Fruit fly (Drosophila melanogaster) whole organism: Measurements from ENCODE around the gene CG3434.

Experiments used
- CG8478 ChIP-seq: fragments of >200 bp; optimal IDR thresholded peaks from 2 replicates; lab custom pipeline; 2018; ENCODE audit warnings: inconsistent platforms
- Dll ChIP-seq: fragments of >200 bp; optimal IDR thresholded peaks from 2 replicates; lab custom pipeline; 2017
- EcR ChIP-seq, 2 experiments: fragments of >200 bp; optimal IDR thresholded peaks; 2 replicates each; lab custom pipeline; 2017; ENCODE audit warnings: missing biosample characterization in 2 of 2, missing genetic modification characterization in 2 of 2, missing genetic modification reagents in 2 of 2
- pan ChIP-seq: fragments of >200 bp; optimal IDR thresholded peaks from 2 replicates; lab custom pipeline; 2017
- psq ChIP-seq: fragments of >200 bp; optimal IDR thresholded peaks from 2 replicates; lab custom pipeline; 2017
- usp ChIP-seq: fragments of >200 bp; optimal IDR thresholded peaks from 2 replicates; lab custom pipeline; 2017; ENCODE audit warnings: missing biosample characterization, missing genetic modification characterization, mixed read lengths

Gene CG3434

DNA sequence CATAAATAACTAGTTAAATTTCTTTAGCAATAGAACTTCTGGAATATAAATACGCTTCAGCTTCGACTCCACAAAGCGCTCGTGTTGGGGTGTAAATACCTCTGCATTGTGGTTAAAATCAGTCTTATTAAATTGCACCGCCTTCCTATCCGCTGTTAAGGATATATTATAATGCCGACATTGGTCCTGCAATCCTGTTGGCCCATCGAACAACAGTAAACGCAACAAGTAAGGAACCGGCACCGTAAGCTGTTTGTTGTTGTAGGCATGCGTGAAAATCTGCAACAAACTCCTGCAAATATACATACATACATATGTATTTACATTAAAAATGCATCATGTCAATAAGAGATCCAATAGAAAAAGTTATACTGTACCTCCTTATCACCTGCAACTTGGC is 4.2 kb downstream of the CG3434 start:
- TF ChIP-seq EcR (GFP tag; optimal IDR thresholded peaks at IDR 0.05; lab: Kevin White, UChicago) (no peak), psq (lab: Kevin White, UChicago) (no peak), CG8478 (no peak), pan (lab: Kevin White, UChicago) (no peak), Dll (lab: Kevin White, UChicago) (no peak), usp (GFP tag; lab: Kevin White, UChicago) (no peak)

- TF ChIP-seq EcR (GFP tag; optimal IDR thresholded peaks at IDR 0.05; lab: Kevin White, UChicago): no peak
- TF ChIP-seq pan (lab: Kevin White, UChicago): no peak
- no peak for TF ChIP-seq CG8478
- TF ChIP-seq psq (lab: Kevin White, UChicago): no peak
- no peak for TF ChIP-seq usp (GFP tag; lab: Kevin White, UChicago)
- no peak for TF ChIP-seq Dll (lab: Kevin White, UChicago)
Measured at dm6 chr3L:9455819-9456388, 4.7 kb downstream of the CG3434 start, which contains the start of the genes phol and CG3552. phol (minus strand) TSS chr3L:9456281. CG3552 (plus strand) TSS chr3L:9456318.

- TF ChIP-seq psq (lab: Kevin White, UChicago) (no peak), EcR (GFP tag; optimal IDR thresholded peaks at IDR 0.05; lab: Kevin White, UChicago) (no peak), usp (GFP tag; lab: Kevin White, UChicago) (no peak), Dll (lab: Kevin White, UChicago) (no peak), pan (lab: Kevin White, UChicago) (no peak), CG8478 (no peak)
Measured at dm6 chr3L:9452422-9452821, 8.2 kb downstream of the CG3434 start.

DNA sequence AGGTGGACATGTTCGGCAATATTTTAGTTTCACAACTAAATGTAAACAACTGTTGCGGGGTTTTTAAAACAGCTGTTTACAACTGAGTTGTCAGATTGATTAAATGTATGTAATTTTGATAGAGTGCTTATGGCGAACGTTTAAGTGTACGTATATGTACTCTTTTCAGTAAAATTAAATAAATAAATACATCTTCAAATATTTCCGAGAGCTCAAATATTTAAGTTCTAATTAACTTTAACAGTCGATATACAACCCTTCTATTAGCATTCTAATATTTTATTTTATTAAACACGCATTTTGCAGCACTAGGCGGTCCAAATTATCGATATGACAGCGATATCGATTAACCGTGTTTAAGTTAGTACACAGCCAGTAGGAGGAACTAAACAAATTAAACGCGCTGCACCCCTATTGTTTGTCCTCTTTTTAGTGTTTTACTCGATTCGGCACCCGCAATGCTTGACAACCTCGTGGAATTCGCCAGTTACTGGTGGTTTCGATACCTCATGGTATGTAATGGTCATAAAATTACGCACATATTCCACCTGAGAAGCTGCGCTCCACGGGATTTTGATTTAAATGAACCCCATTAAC is 9.0 kb downstream of the CG3434 start, which contains the start of the genes CG3448 and ghi:
Gene CG3448 (minus strand): TSS at position 51 of the 597 bp plus-strand sequence.
Gene ghi (plus strand): TSS at position 355 of the 597 bp plus-strand sequence.
- no peak for TF ChIP-seq Dll (lab: Kevin White, UChicago)
- TF ChIP-seq EcR (GFP tag; optimal IDR thresholded peaks at IDR 0.05; lab: Kevin White, UChicago): no peak
- no peak for TF ChIP-seq pan (lab: Kevin White, UChicago)
- TF ChIP-seq usp (GFP tag; lab: Kevin White, UChicago): no peak
- TF ChIP-seq psq (lab: Kevin White, UChicago): no peak
- TF ChIP-seq CG8478: no peak

DNA sequence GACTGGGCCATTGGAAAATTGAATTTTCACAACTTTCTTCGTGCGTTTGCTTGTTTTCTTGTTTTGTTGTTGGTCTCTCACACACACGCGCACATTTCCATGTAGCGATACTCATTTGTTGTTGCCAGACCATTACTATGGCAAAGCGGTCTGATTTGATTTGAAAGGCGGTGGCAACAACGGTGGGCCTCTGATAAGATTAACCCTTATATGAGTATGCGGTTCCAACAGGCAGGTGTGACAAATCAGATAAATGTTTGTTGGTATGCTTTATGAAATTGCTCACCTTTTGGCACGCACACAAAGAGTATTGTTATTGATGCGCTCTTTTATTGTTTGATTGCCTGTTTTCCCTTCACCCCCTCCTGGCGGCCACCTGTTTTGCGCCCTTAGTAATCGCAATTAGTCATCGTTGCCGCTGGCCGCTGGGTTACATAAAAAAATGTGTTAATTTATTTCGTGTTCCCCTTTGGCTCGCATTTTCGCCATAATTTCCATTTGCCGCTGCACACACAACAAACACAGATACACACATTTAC is 13.3 kb downstream of the CG3434 start:
- TF ChIP-seq CG8478: no peak

dm6 chr3L:9446731-9447238 is 13.8 kb downstream of the CG3434 start, which contains the start of gene CG3529:
CG3529 (plus strand) TSS chr3L:9446864.
- TF ChIP-seq EcR (GFP tag; optimal IDR thresholded peaks at IDR 0.05; lab: Kevin White, UChicago) (no peak), psq (lab: Kevin White, UChicago) (no peak), CG8478 (no peak), pan (lab: Kevin White, UChicago) (no peak), usp (GFP tag; lab: Kevin White, UChicago) (no peak), Dll (lab: Kevin White, UChicago) (no peak)

dm6 chr3L:9442625-9443282 is 17.8 kb downstream of the CG3434 start, which contains the start of gene Srg3:
Srg3 (plus strand) TSS chr3L:9443232.
- TF ChIP-seq Dll (lab: Kevin White, UChicago) (no peak), EcR (GFP tag; optimal IDR thresholded peaks at IDR 0.05; lab: Kevin White, UChicago) (no peak), usp (GFP tag; lab: Kevin White, UChicago) (no peak), CG8478 (no peak), psq (lab: Kevin White, UChicago) (no peak), pan (lab: Kevin White, UChicago) (no peak)

- no peak for TF ChIP-seq psq (lab: Kevin White, UChicago)
- TF ChIP-seq EcR (GFP tag; optimal IDR thresholded peaks at IDR 0.05; lab: Kevin White, UChicago): no peak
- TF ChIP-seq CG8478: no peak
- no peak for TF ChIP-seq usp (GFP tag; lab: Kevin White, UChicago)
- TF ChIP-seq pan (lab: Kevin White, UChicago): no peak
- no peak for TF ChIP-seq Dll (lab: Kevin White, UChicago)
Measured at dm6 chr3L:9441907-9442479, 18.6 kb downstream of the CG3434 start, which contains the start of the genes Bet3 and Nf-YA. Bet3 (minus strand) TSS chr3L:9442267. Nf-YA (minus strand) TSS chr3L:9442267.

DNA sequence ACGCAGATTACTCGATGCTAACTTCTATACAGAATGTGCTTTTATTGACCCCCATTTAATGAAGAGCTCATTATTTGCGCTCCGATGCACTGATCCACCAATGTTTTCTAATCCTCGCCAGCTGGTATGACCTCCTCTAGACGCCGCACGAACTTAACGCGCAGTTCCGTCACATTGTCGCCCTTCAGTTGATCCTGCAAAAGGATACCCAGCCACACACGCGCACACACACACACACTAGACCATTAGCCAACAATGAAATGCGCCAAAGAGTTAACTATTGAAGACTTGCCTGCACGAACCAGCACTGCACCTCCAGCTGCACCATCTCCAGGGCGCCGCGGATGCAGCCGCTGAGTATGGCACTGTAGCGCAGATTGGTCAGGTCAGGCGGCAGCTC is 21.7 kb downstream of the CG3434 start:
- TF ChIP-seq usp (GFP tag; lab: Kevin White, UChicago) (no peak), psq (lab: Kevin White, UChicago) (no peak), pan (lab: Kevin White, UChicago) (no peak)

dm6 chr3L:9435831-9436230 is 24.8 kb downstream of the CG3434 start:
- TF ChIP-seq psq (lab: Kevin White, UChicago) (no peak), usp (GFP tag; lab: Kevin White, UChicago) (no peak), CG8478 (no peak), EcR (GFP tag; optimal IDR thresholded peaks at IDR 0.05; lab: Kevin White, UChicago) (no peak), Dll (lab: Kevin White, UChicago) (no peak), pan (lab: Kevin White, UChicago) (no peak)

DNA sequence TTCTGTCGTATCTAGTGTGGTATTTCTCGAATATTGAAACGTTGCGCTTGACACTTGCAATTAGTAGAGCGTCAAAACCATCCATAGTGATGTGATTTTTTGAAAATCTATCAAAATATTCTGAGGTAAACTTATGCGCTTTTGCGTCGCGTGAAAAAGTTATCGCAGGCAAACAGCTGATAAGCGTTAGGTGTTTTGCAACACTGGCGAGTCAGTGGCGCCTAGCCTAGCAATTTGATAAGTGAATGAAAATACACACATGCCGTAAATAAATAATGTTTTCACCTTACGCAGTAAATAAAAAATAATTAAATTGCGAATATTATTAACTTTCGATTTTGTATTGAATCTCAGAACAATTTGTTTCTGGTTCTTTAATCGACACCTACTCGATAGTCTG is 25.3 kb downstream of the CG3434 start, which contains the start of gene CG42526:
Gene CG42526 (minus strand): TSS at position 85 of the 400 bp plus-strand sequence.
- TF ChIP-seq usp (GFP tag; lab: Kevin White, UChicago) (no peak), CG8478 (no peak), EcR (GFP tag; optimal IDR thresholded peaks at IDR 0.05; lab: Kevin White, UChicago) (no peak), Dll (lab: Kevin White, UChicago) (no peak), pan (lab: Kevin White, UChicago) (no peak), psq (lab: Kevin White, UChicago) (no peak)
